Fruit fly (Drosophila melanogaster): Measurements from ENCODE around the gene Hmu.
A peak's percentile ranks its signal among the peaks of the same experiment; 100 is the strongest.

Hmu gene

DNA sequence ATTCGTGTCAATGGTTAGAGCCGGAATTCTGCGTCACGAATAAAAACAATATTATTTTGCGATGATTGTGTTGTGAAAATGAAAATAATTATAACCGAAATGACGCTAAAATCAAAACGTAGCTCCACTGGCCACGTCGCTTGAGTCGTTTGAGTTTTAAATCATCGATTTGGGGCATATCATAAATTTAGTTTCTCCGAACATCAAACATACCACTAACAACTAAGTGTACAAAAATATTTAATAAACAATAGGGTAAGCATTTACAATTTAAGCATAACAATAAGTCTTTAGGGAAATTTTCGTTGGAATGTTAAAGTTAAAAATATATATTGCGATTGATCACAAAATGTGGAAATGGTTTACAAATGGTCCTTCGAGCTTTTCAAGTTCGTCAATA lies 37.7 kb upstream of the Hmu start, which contains the start of the genes TTLL6B and TfIIA-L:
Gene TTLL6B, minus strand, starts transcription at position 101 of the 400 bp plus-strand sequence.
Gene TfIIA-L, plus strand, starts transcription at position 206 of the 400 bp plus-strand sequence.
- TF ChIP-seq hkb (optimal IDR thresholded peaks at IDR 0.05), result no peak
- TF ChIP-seq hkb (GFP tag; IDR thresholded peaks at IDR 0.05), result no peak
- TF ChIP-seq CG9876 (GFP tag; optimal IDR thresholded peaks at IDR 0.05), result no peak
- TF ChIP-seq kay (GFP tag; optimal IDR thresholded peaks at IDR 0.05), result no peak
- TF ChIP-seq cas (GFP tag; IDR thresholded peaks at IDR 0.05), result no peak
- no peak for TF ChIP-seq Atf-2 (GFP tag; optimal IDR thresholded peaks at IDR 0.05)
- TF ChIP-seq CoRest (tag; optimal IDR thresholded peaks at IDR 0.05), result no peak
- no peak for TF ChIP-seq ems (GFP tag; optimal IDR thresholded peaks at IDR 0.05)
- no peak for TF ChIP-seq gcm (GFP tag; optimal IDR thresholded peaks at IDR 0.05)
- no peak for TF ChIP-seq sens-2 (GFP tag; IDR thresholded peaks at IDR 0.05)
- no peak for TF ChIP-seq CG8388 (GFP tag; optimal IDR thresholded peaks at IDR 0.05)
- TF ChIP-seq CG10147 (GFP tag; optimal IDR thresholded peaks at IDR 0.05), result no peak
- no peak for TF ChIP-seq CG14667 (GFP tag; IDR thresholded peaks at IDR 0.05)

DNA sequence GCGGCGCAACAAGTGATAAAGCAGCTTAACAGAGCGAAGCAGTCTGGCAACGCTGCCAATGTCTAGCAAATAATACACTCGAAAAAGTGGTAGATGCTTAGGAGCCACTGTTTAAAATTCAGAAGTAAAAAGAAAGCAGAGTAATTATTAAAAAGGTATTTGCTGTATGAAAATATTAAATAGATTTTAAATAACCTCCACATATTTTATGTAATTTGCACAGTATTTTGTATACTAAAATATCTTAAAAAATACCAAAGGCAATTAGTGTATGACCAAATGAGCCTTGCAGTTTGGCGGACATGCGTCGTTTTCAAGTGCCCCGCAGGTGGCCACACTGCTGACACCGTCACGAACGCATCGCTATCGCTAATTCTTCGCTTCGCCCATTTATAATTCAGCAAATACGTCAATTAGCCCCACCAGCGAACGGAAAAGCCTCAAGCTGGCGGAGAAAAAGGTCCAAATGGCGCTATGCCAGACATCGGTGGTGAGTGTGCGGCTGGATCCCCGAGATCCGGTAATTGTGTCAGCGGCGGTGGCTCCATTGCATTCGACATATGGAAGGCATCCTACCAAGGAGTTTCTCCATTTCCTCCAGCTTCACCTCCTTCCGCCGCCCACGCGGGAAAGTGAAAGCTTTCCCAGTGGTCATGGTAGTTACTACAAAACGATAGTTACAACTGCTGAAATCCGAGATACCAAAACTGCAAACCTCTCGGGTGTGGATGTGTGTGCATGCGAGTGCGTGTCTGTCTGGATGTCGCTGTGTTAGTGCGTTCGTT lies 35.2 kb upstream of the Hmu start, which contains the start of gene pll:
Gene pll, minus strand, starts transcription at position 47 of the 785 bp plus-strand sequence.
- peak; percentile 86 for TF ChIP-seq lab (GFP tag; optimal IDR thresholded peaks at IDR 0.05)
- peak; percentile 62 for TF ChIP-seq CG5245 (GFP tag; optimal IDR thresholded peaks at IDR 0.05)
- TF ChIP-seq Eip74EF (GFP tag; optimal IDR thresholded peaks at IDR 0.05), result no peak
- peak; percentile 84 for TF ChIP-seq H2.0 (GFP tag; IDR thresholded peaks at IDR 0.05)
- TF ChIP-seq Abd-B (GFP tag; optimal IDR thresholded peaks at IDR 0.05), result peak; percentile 83
- peak; percentile 32 for TF ChIP-seq Antp (GFP tag; optimal IDR thresholded peaks at IDR 0.05)
- peak; percentile 96 for TF ChIP-seq CG9797 (GFP tag; optimal IDR thresholded peaks at IDR 0.05)
- peak; percentile 27 for TF ChIP-seq Atf-2 (GFP tag; optimal IDR thresholded peaks at IDR 0.05)
- peak; percentile 58 for TF ChIP-seq run (tag; optimal IDR thresholded peaks at IDR 0.05)
- TF ChIP-seq ken (GFP tag; IDR thresholded peaks at IDR 0.05), result peak; percentile 86
- TF ChIP-seq Spps (tag; optimal IDR thresholded peaks at IDR 0.05), result peak; percentile 57
- TF ChIP-seq Mad (GFP tag; optimal IDR thresholded peaks at IDR 0.05), result peak; percentile 68
- peak; percentile 31 for TF ChIP-seq CG12104 (GFP tag; optimal IDR thresholded peaks at IDR 0.05)
- peak; percentile 81 for TF ChIP-seq bab2 (GFP tag; optimal IDR thresholded peaks at IDR 0.05)
- TF ChIP-seq zen2 (GFP tag; IDR thresholded peaks at IDR 0.05; ENCODE audit: partially characterized antibody), result no peak
- TF ChIP-seq wdn (GFP tag; IDR thresholded peaks at IDR 0.05), result peak; percentile 84
- peak; percentile 92 for TF ChIP-seq CG12391 (tag; optimal IDR thresholded peaks at IDR 0.05)
- no peak for TF ChIP-seq B-H2 (GFP tag; optimal IDR thresholded peaks at IDR 0.05)
- TF ChIP-seq CG6689 (GFP tag; IDR thresholded peaks at IDR 0.05), result peak; percentile 88
- peak; percentile 82 for TF ChIP-seq H15 (GFP tag; IDR thresholded peaks at IDR 0.05)
- TF ChIP-seq CG13775 (GFP tag; optimal IDR thresholded peaks at IDR 0.05), result peak; percentile 81
- peak; percentile 85 for TF ChIP-seq CG9215 (GFP tag; IDR thresholded peaks at IDR 0.05)
- TF ChIP-seq tin (GFP tag; optimal IDR thresholded peaks at IDR 0.05), result peak; percentile 79
- no peak for TF ChIP-seq CG11504 (tag; optimal IDR thresholded peaks at IDR 0.05)
- peak; percentile 44 for TF ChIP-seq CG31388 (GFP tag; optimal IDR thresholded peaks at IDR 0.05)
- TF ChIP-seq kah (GFP tag; optimal IDR thresholded peaks at IDR 0.05), result peak; percentile 93
- TF ChIP-seq CG2120 (GFP tag; optimal IDR thresholded peaks at IDR 0.05), result peak; percentile 92
- peak; percentile 86 for TF ChIP-seq CG14710 (tag; optimal IDR thresholded peaks at IDR 0.05)
- peak; percentile 55; the same call in 1 of the 2 replicates for TF ChIP-seq sens-2 (GFP tag; IDR thresholded peaks at IDR 0.05)
- TF ChIP-seq Tbp (GFP tag; optimal IDR thresholded peaks at IDR 0.05), result peak; percentile 69
- TF ChIP-seq twi (tag; optimal IDR thresholded peaks at IDR 0.05), result peak; percentile 42
- TF ChIP-seq Elba2 (GFP tag; optimal IDR thresholded peaks at IDR 0.05), result peak; percentile 45
- TF ChIP-seq CG4707 (GFP tag; optimal IDR thresholded peaks at IDR 0.05), result no peak
- peak; percentile 70 to 77 for TF ChIP-seq Hr51 (GFP tag; optimal IDR thresholded peaks at IDR 0.05)
- peak; percentile 85 for TF ChIP-seq CG14014 (GFP tag; IDR thresholded peaks at IDR 0.05)
- peak; percentile 84 for TF ChIP-seq CG2889 (GFP tag; IDR thresholded peaks at IDR 0.05)
- TF ChIP-seq CG1024 (GFP tag; IDR thresholded peaks at IDR 0.05), result peak; percentile 84

All from whole organism, embryonic.